Fruit fly (Drosophila melanogaster) whole organism, larva: ENCODE results near the gene CG42809.

ENCODE experiments used
- noc ChIP-seq: fragments of 200-800 bp; sonication (Bioruptor generic); optimal IDR thresholded peaks from 3 replicates; lab custom pipeline; 2019; ENCODE audit warnings: missing biosample characterization, mild to moderate bottlenecking, missing genetic modification characterization, moderate library complexity

CG42809 gene

DNA sequence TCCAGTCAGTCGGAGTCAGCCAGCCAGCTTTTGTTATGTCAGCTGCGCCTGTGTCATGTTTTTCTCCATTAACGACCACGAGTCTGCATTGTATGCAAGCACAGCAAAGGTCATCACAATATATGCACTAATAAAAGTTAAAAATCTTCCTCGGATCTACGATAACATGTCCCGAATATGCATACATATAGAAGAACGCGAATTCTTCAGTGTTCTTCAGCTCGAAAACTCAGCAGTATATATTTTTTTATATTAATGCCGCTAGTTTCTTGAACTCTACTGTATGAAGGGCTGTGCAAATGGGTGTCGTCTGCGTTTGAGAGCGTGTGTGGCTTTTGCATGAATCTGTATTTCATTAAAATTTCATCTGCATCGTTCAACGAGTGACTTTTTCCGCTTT lies 25.0 kb downstream of the CG42809 start:
- TF ChIP-seq noc (tag; lab: Kevin White, UChicago): no peak

dm6 chr2L:13497915-13498314 lies 40.6 kb downstream of the CG42809 start:
- no peak for TF ChIP-seq noc (tag; lab: Kevin White, UChicago)

dm6 chr2L:13500416-13500815 lies 43.1 kb downstream of the CG42809 start:
- no peak for TF ChIP-seq noc (tag; lab: Kevin White, UChicago)
